Worm (Caenorhabditis elegans) whole organism, L2 larva: ENCODE results near the gene F19B2.5.

ENCODE experiments used
- dmd-4 ChIP-seq: sonication (generic microtip); optimal IDR thresholded peaks from 2 replicates; lab custom pipeline; 2017; ENCODE audit warnings: missing biosample characterization, missing genetic modification characterization
- nhr-10 ChIP-seq: sonication (generic microtip); optimal IDR thresholded peaks from 2 replicates; lab custom pipeline; 2017; ENCODE audit warnings: missing biosample characterization, missing genetic modification characterization

ce11 chrV:20171941-20172340 is 8.0 kb upstream of the F19B2.5 start, which contains the start of gene srw-39:
- TF ChIP-seq nhr-10 (tag; lab: Kevin White, UChicago) (no peak), dmd-4 (tag; lab: Kevin White, UChicago) (no peak)
